Worm (Caenorhabditis elegans) whole organism, young adult: ENCODE data around the gene cest-1.1.

ENCODE experiments used
- madf-10 ChIP-seq: sonication (generic microtip); optimal IDR thresholded peaks from 2 replicates; lab custom pipeline; 2016; ENCODE audit warnings: mild to moderate bottlenecking, missing genetic modification characterization, missing compliant biosample characterization
- snpc-4 ChIP-seq, 5 experiments: fragments of 150-350 bp in 1 of 5; sonication (generic microtip) in 4 of 5; optimal IDR thresholded peaks; 2 replicates each; lab custom pipeline; 2014 to 2018; ENCODE audit warnings: missing genetic modification characterization in 5 of 5, missing biosample characterization in 3 of 5, antibody characterized with exemption in 2 of 5, mild to moderate bottlenecking in 2 of 5, missing compliant biosample characterization in 2 of 5, missing genotype in 2 of 5, moderate library complexity in 2 of 5, missing genetic modification reagents in 1 of 5

DNA sequence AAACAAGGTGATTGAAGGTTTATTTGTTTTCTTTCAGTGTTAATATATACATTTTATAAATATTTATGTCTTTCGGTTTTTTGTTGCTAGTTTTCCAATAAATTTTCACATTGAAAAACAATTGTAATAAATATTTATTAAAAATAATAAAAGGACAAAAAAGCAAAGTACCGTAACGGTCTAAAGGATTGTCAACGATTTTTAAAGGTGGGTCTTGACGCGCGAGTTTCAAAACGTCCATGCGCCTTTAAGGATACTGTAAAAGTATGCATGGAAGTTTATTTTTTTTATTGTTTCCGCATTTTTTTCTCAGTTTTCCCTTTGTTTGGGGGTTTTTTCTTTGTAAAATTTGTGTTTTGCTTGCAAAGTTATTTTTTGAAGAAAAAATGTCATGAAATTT is 26.3 kb upstream of the cest-1.1 start:
- no peak for TF ChIP-seq snpc-4 (GFP tag; optimal IDR thresholded peaks at IDR 0.05; lab: Kevin White, UChicago)
- TF ChIP-seq snpc-4 (tag; optimal IDR thresholded peaks at IDR 0.05; lab: Kevin White, UChicago) = no peak
- no peak for TF ChIP-seq madf-10 (tag; lab: Kevin White, UChicago)
